Fruit fly (Drosophila melanogaster) whole organism, larva: Measurements from ENCODE around the gene CG32161.

ENCODE experiments used
- noc ChIP-seq: fragments of 200-800 bp; sonication (Bioruptor generic); optimal IDR thresholded peaks from 3 replicates; lab custom pipeline; 2019; ENCODE audit warnings: missing biosample characterization, mild to moderate bottlenecking, missing genetic modification characterization, moderate library complexity

CG32161 gene

DNA sequence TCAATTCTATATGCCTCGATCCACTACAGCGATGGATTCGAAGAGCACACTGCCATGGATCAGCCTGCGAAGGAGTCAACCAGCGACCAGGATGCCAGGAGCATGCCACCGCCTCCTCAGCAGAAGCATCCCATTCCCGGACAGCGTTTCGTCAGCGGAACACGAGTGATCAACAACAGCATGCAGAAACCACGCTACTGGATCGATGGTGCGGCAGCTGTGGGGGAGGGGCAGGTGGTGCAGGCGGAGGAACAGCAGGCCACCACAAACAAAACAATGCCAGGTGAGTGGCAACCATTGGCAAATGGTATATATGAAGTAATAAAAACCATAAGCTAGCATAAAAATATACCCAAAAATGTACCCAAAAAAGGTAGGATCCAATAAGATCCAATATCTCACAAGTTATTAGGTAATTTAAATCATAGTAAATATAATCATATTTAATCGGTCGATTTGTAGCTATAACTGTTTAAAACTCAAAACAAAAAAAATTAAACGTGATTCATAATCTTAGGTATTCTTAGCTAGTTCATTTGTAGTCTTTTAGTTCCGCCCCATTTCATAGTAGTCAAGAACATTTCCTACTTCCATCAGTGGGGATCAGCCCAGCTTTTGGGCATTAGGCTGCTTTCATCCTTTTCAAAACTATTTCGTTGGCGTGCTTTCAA, at the start of gene CG32161:
CG32161 (plus strand) TSS at position 621 of the 671 bp plus-strand sequence.
- TF ChIP-seq noc (tag; lab: Kevin White, UChicago) = no peak

DNA sequence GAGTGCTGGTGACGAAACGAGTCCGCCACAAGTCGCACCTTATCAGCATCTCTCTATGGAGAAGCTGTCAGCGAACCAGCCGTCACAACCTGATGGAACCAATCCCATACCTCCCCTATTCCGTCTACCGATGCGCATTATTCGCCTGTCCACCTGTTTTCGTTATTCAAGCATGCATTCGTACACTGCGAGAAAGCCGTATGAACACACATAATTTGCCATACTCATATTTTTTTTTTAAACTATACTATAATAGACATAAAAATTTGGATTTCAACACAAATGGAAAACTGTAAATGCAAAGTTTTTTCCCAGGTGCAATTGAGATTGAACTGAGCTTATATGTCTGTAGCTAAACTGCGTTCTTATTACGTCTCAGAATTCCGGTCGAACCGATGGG, 49.4 kb upstream of the CG32161 start:
- no peak for TF ChIP-seq noc (tag; lab: Kevin White, UChicago)

DNA sequence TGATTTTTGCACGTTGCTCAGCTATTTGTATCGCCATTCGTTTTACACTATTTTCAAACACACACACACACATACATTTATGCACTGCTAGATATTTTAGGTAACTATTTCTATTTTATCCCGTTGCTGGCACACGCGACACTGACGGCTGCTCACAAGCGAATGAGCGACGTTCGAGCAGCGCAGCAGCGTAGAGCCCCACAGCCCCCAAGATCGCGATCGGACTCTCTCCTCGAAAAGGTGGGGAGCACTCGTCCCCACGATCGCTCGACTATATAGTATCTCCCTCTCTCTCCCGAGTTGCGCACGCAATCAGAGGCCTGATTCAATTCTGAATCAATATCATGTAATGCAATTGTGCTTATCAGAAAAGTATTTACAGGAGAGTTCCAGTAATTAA, 46.0 kb upstream of the CG32161 start:
- TF ChIP-seq noc (tag; lab: Kevin White, UChicago) = peak; percentile 45

DNA sequence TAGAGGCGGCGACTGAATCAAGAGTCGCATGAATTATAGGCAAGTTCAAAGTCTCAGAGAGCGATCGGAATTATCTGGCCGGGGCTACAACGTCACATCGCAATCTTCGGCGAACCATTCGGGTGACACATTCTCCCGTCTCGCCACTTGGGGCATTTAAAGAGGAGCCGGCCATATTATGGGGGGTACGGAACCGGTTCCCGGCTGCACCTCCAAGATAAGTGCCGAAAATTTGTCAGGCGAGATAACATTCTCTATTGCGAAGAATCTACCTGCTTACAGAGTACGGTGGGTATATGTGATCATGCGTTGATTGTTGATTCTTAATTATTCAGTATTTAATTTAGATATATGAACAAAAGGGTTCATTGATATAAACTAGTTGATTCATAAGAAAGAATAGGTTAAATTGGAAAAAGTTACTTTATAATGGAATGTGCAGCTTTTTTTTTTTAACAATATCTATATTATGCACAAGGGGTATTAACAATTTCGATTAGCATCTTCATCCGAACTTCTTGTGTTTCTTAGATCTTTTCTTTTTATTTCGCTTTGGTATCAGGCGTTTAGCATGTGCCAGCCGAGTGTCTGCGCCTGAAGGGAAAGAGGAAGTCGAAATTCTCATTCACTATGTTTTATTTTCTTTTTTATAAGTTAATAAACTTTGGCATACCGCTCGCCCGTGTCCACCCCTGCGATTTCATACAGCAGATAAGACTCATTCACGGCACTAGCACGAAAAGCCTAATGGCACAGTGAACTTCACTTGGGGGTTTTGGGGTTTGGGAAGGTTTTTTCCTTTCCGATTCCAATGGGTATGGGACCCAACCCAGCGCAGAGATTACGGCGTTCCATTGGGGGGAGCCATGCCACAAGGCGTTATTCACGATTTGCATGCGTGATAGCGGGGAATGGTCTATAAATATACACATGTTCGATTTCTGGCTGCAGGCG, 44.3 kb upstream of the CG32161 start:
- peak; percentile 95 for TF ChIP-seq noc (tag; lab: Kevin White, UChicago)

DNA sequence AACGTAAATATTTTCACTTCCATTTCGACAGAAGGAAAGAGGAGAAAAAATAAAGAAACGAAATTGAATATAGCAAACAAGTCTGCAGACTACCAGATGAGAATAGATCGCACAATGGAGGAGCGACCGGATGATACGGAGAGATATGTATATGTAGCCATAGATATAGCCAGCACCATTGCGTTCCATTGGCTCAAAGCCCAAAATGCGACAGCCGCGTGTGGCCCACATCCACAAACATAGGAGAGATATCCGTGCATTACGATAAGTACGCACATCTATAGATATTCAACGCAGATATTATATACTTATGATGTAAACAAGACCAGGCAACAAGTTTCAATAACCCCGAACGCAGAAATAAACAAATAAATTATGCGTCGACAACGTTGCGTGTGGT, 42.8 kb upstream of the CG32161 start:
- TF ChIP-seq noc (tag; lab: Kevin White, UChicago) = no peak

dm6 chr3L:16803708-16804350, 42.2 kb upstream of the CG32161 start:
- TF ChIP-seq noc (tag; lab: Kevin White, UChicago) = peak; percentile 74

dm6 chr3L:16804627-16805026, 41.4 kb upstream of the CG32161 start, which contains the start of gene nudC:
Gene nudC, plus strand, starts transcription at chr3L:16804994.
- TF ChIP-seq noc (tag; lab: Kevin White, UChicago) = peak; percentile 60

- peak; percentile 13 for TF ChIP-seq noc (tag; lab: Kevin White, UChicago)
Observed at dm6 chr3L:16805806-16806719, 40.0 kb upstream of the CG32161 start.

DNA sequence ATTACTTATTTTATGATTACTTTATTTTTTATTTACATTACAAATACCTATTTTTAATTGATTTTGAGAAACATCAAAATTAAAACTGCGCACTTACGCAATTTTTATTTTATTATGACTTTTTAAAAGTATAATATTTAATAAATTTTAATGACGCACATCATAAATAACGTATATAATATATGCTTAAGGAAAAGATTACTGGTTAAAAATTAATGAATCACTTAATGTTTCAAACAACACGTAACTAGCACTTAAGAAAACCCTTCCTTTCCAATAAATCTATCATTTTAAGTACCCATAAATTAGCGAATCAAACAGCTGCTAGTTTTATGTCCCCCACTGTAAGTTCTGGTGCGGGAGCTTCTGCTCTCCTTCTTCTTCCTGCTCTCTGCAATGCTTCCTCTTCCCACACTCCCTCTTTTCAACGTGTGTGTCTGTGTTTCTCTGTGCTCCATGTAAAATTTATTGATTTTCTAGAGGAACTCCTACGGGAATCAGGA, 39.2 kb upstream of the CG32161 start:
- TF ChIP-seq noc (tag; lab: Kevin White, UChicago) = peak; percentile 68

dm6 chr3L:16807558-16807957, 38.5 kb upstream of the CG32161 start, which contains the start of gene CG9674:
Gene CG9674, minus strand, starts transcription at chr3L:16807731.
- no peak for TF ChIP-seq noc (tag; lab: Kevin White, UChicago)

- no peak for TF ChIP-seq noc (tag; lab: Kevin White, UChicago)
Observed at dm6 chr3L:16808139-16808538, 37.9 kb upstream of the CG32161 start.

DNA sequence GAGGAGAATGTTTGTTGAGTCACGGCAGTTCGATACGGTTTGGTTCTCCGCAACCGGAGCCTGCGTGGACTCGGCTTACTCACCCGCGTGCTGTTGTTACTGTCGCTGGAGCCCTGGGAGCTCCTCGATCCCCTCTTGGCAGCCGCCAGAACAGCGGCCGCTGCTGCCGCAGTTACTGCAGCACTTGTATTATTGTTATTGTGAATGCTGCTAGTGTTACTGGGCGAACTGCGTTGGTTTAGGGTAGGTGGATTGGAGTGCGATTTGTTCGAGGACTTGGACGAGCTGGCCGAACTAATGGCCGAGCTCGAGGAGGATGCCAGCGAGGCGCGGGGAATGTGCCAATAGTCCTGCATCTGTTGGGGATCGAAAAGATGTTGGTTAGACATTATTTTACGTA, 35.5 kb upstream of the CG32161 start:
- TF ChIP-seq noc (tag; lab: Kevin White, UChicago) = no peak

dm6 chr3L:16811908-16812307, 34.1 kb upstream of the CG32161 start:
- peak; percentile 25 for TF ChIP-seq noc (tag; lab: Kevin White, UChicago)

DNA sequence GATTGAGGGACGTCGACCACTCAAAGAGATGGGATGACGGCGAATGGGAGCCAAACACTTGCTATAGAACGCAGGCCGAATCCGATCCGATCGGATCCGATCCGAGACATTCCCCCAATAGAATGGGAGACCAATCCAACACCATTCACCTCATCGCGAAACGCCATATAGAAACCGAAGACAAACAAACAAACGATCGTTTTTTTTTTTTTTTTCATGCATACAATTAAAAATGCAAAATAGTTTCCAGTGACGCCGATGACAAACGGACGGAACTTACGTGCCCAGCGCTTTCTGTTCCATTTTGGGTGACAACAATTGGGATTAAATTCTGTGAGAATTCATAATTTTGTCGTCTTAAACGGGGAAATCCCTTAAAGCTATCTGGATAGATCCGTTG, 32.0 kb upstream of the CG32161 start:
- TF ChIP-seq noc (tag; lab: Kevin White, UChicago) = no peak

dm6 chr3L:16818063-16818462, 28.0 kb upstream of the CG32161 start:
- TF ChIP-seq noc (tag; lab: Kevin White, UChicago) = no peak
